Worm (Caenorhabditis elegans) whole organism, mixed stage, embryonic: ENCODE measurements around the gene skpt-1.

Experiments used
- bed-3 ChIP-seq: fragments of 200-800 bp; sonication (Bioruptor generic); optimal IDR thresholded peaks from 3 replicates; lab custom pipeline; 2018; ENCODE audit warnings: mild to moderate bottlenecking, missing genetic modification characterization, moderate library complexity, missing compliant biosample characterization
- ceh-43 ChIP-seq: fragments of 200-800 bp; sonication (Bioruptor generic); optimal IDR thresholded peaks from 2 replicates; lab custom pipeline; 2018; ENCODE audit warnings: mild to moderate bottlenecking, missing genetic modification characterization, moderate library complexity, missing compliant biosample characterization
- elt-3 ChIP-seq: fragments of 150-350 bp; optimal IDR thresholded peaks from 2 replicates; lab custom pipeline; 2014; ENCODE audit warnings: missing biosample characterization, missing genetic modification characterization
- lsy-2 ChIP-seq: fragments of 150-350 bp; optimal IDR thresholded peaks from 2 replicates; lab custom pipeline; 2014; ENCODE audit warnings: missing biosample characterization, missing genetic modification characterization
- mab-5 ChIP-seq: fragments of 150-350 bp; optimal IDR thresholded peaks from 2 replicates; lab custom pipeline; 2014; ENCODE audit warnings: missing biosample characterization, missing genetic modification characterization
- mep-1 ChIP-seq: fragments of 150-350 bp; optimal IDR thresholded peaks from 2 replicates; lab custom pipeline; 2017; ENCODE audit warnings: missing biosample characterization, missing genetic modification reagents, missing genetic modification characterization, inconsistent platforms
- nhr-237 ChIP-seq: fragments of 150-350 bp; optimal IDR thresholded peaks from 2 replicates; lab custom pipeline; 2014; ENCODE audit warnings: missing biosample characterization, missing genetic modification characterization
- nhr-76 ChIP-seq: sonication (generic microtip); optimal IDR thresholded peaks from 2 replicates; lab custom pipeline; 2017; ENCODE audit warnings: missing biosample characterization, missing genetic modification characterization
- pha-4 ChIP-seq: fragments of 150-350 bp; optimal IDR thresholded peaks from 2 replicates; lab custom pipeline; 2018; ENCODE audit warnings: missing biosample characterization, missing genetic modification reagents, missing genetic modification characterization
- sem-2 ChIP-seq: fragments of 200-800 bp; sonication (Bioruptor generic); optimal IDR thresholded peaks from 2 replicates; lab custom pipeline; 2018; ENCODE audit warnings: mild to moderate bottlenecking, missing genetic modification characterization, missing compliant biosample characterization
- sptf-1 ChIP-seq: sonication (generic microtip); optimal IDR thresholded peaks from 2 replicates; lab custom pipeline; 2017; ENCODE audit warnings: mild to moderate bottlenecking, missing genetic modification characterization, moderate library complexity, missing compliant biosample characterization
- zip-8 ChIP-seq: fragments of 150-350 bp; optimal IDR thresholded peaks from 2 replicates; lab custom pipeline; 2014; ENCODE audit warnings: missing biosample characterization, missing genetic modification characterization

DNA sequence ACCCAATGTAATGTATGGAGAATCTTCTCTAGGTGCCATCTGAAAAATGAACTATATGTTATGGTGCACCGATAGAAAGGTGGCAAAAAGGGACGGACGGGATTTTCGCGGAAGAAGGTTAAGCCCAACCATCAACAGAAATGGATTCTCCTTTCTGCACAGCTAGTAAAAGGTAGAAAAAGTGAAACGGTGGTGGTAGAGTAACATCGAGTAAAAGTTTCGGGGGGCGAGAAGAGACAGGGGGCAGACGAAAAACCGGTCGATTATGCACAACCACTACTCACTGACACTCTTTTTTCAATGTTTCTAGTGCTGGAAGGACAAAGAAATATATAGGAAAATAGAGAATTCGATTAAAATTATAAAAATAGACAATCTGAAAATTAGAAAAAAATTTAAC, 28.7 kb downstream of the skpt-1 start:
- TF ChIP-seq nhr-76 (tag; lab: Kevin White, UChicago): no peak
- TF ChIP-seq mep-1: no peak
- no peak for TF ChIP-seq ceh-43 (GFP tag; lab: Kevin White, UChicago)
- TF ChIP-seq pha-4: no peak
- TF ChIP-seq mab-5 (tag; lab: Kevin White, UChicago): no peak
- no peak for TF ChIP-seq sptf-1
- TF ChIP-seq zip-8 (tag; lab: Kevin White, UChicago): no peak
- no peak for TF ChIP-seq nhr-237 (tag; lab: Kevin White, UChicago)
- no peak for TF ChIP-seq elt-3 (tag; lab: Kevin White, UChicago)
- no peak for TF ChIP-seq lsy-2 (tag; lab: Kevin White, UChicago)
- no peak for TF ChIP-seq bed-3 (GFP tag; lab: Kevin White, UChicago)
- TF ChIP-seq sem-2: no peak
